Fruit fly (Drosophila melanogaster): ENCODE measurements around the gene CG3857.

Gene CG3857

DNA sequence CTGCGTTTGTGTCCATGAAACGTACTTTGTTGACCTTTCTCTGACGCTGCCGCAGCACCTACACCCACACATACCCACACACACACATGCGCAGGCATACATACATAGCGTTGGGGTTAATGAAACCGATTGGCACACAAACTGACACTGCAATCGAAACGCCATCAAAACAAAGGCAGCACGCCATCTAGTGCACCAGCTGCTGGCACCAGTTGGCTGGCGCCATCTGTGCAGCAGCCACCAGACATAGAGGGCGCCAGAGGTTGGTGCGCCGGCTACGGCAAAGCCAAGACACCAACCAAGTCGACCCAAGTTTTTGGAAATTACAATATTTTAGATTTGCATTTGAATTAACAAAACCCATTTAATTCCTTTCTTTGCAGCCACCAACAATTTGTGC is 13.1 kb upstream of the CG3857 start (continued):
- no peak for TF ChIP-seq CG11398 (GFP tag; optimal IDR thresholded peaks at IDR 0.05)
- TF ChIP-seq gro (GFP tag; optimal IDR thresholded peaks at IDR 0.05) = peak; percentile 6
- peak; percentile 54; the same call in 1 of the 3 replicates for TF ChIP-seq CG6791 (GFP tag; IDR thresholded peaks at IDR 0.05; ENCODE audit: partially characterized antibody)
- no peak for TF ChIP-seq mld (GFP tag; IDR thresholded peaks at IDR 0.05; ENCODE audit: partially characterized antibody)
- TF ChIP-seq Dfd (GFP tag; optimal IDR thresholded peaks at IDR 0.05) = no peak
- peak; percentile 50; the same call in 1 of the 2 replicates for TF ChIP-seq CG6689 (GFP tag; IDR thresholded peaks at IDR 0.05)
- TF ChIP-seq CG30020 (tag; optimal IDR thresholded peaks at IDR 0.05) = no peak
- no peak for TF ChIP-seq CG3995 (GFP tag; optimal IDR thresholded peaks at IDR 0.05)
- TF ChIP-seq CG1647 (GFP tag; optimal IDR thresholded peaks at IDR 0.05) = peak; percentile 57
- no peak for TF ChIP-seq CG1233 (GFP tag; optimal IDR thresholded peaks at IDR 0.05)
- TF ChIP-seq CG6175 (GFP tag; IDR thresholded peaks at IDR 0.05) = peak; percentile 44; the same call in 1 of the 3 replicates
- peak; percentile 63 for TF ChIP-seq Gsc (GFP tag; IDR thresholded peaks at IDR 0.05)
- TF ChIP-seq NFAT (GFP tag; IDR thresholded peaks at IDR 0.05) = peak; percentile 93
- peak; percentile 61; the same call in 1 of the 2 replicates for TF ChIP-seq CG14014 (GFP tag; IDR thresholded peaks at IDR 0.05)
- TF ChIP-seq CG12299 (tag; optimal IDR thresholded peaks at IDR 0.05) = no peak
- TF ChIP-seq Pdp1 (GFP tag; optimal IDR thresholded peaks at IDR 0.05) = peak; percentile 73 to 74
- no peak for TF ChIP-seq CG6254 (GFP tag; optimal IDR thresholded peaks at IDR 0.05)
- TF ChIP-seq CG7271 (tag; optimal IDR thresholded peaks at IDR 0.05) = no peak
- no peak for TF ChIP-seq CG8359 (GFP tag; optimal IDR thresholded peaks at IDR 0.05; ENCODE audit: borderline replicate concordance)
- TF ChIP-seq vvl (GFP tag; IDR thresholded peaks at IDR 0.05) = peak; percentile 83
- peak; percentile 86 for TF ChIP-seq pnt (GFP tag; optimal IDR thresholded peaks at IDR 0.05)
- peak; percentile 39; the same call in 1 of the 2 replicates for TF ChIP-seq gt (GFP tag; IDR thresholded peaks at IDR 0.05)
- no peak for TF ChIP-seq kah (GFP tag; optimal IDR thresholded peaks at IDR 0.05)
- TF ChIP-seq nau (GFP tag; optimal IDR thresholded peaks at IDR 0.05) = no peak
- TF ChIP-seq twi (tag; optimal IDR thresholded peaks at IDR 0.05) = peak; percentile 17
- peak; percentile 56 for TF ChIP-seq CG17912 (GFP tag; optimal IDR thresholded peaks at IDR 0.05)
- no peak for TF ChIP-seq CG10565 (GFP tag; optimal IDR thresholded peaks at IDR 0.05)
- TF ChIP-seq CG2199 (GFP tag; IDR thresholded peaks at IDR 0.05) = peak; percentile 97
- peak; percentile 53 for TF ChIP-seq emc (GFP tag; optimal IDR thresholded peaks at IDR 0.05)
- TF ChIP-seq CG12071 (GFP tag; optimal IDR thresholded peaks at IDR 0.05) = no peak
- TF ChIP-seq jumu (GFP tag; optimal IDR thresholded peaks at IDR 0.05) = peak; percentile 86
- TF ChIP-seq tll (GFP tag; optimal IDR thresholded peaks at IDR 0.05) = no peak
- peak; percentile 48; the same call in 1 of the 3 replicates for TF ChIP-seq otp (GFP tag; IDR thresholded peaks at IDR 0.05)
- TF ChIP-seq CG5245 (GFP tag; optimal IDR thresholded peaks at IDR 0.05) = peak; percentile 68
- TF ChIP-seq Sox100B (GFP tag; optimal IDR thresholded peaks at IDR 0.05) = no peak
- no peak for TF ChIP-seq bowl (GFP tag; IDR thresholded peaks at IDR 0.05)
- TF ChIP-seq Sox102F (GFP tag; optimal IDR thresholded peaks at IDR 0.05) = peak; percentile 35
- TF ChIP-seq CG18764 (GFP tag; optimal IDR thresholded peaks at IDR 0.05) = peak; percentile 53
- no peak for TF ChIP-seq Vsx1 (GFP tag; optimal IDR thresholded peaks at IDR 0.05)
- TF ChIP-seq klu (GFP tag; IDR thresholded peaks at IDR 0.05) = peak; percentile 53; the same call in 1 of the 2 replicates
- peak; percentile 54 for TF ChIP-seq CG17359 (tag; optimal IDR thresholded peaks at IDR 0.05)
- TF ChIP-seq unpg (GFP tag; optimal IDR thresholded peaks at IDR 0.05) = no peak
- no peak for TF ChIP-seq lola (GFP tag; optimal IDR thresholded peaks at IDR 0.05)
- TF ChIP-seq CG7556 (GFP tag; optimal IDR thresholded peaks at IDR 0.05) = peak; percentile 2
- peak; percentile 79 for TF ChIP-seq CG32772 (GFP tag; IDR thresholded peaks at IDR 0.05)
- peak; percentile 66 for TF ChIP-seq her (GFP tag; optimal IDR thresholded peaks at IDR 0.05)
- TF ChIP-seq gcm (GFP tag; optimal IDR thresholded peaks at IDR 0.05) = no peak
- TF ChIP-seq Chrac-16 (GFP tag; optimal IDR thresholded peaks at IDR 0.05) = peak; percentile 81
- no peak for TF ChIP-seq tap (tag; optimal IDR thresholded peaks at IDR 0.05)
- TF ChIP-seq CG9609 (GFP tag; optimal IDR thresholded peaks at IDR 0.05) = peak; percentile 78

Measured in whole organism, embryonic.